Worm (Caenorhabditis elegans): ENCODE data around the gene acr-3.

acr-3 gene

ce11 chrX:6743853-6744346, 34.6 kb downstream of the acr-3 start:
- no peak for TF ChIP-seq hlh-17 (GFP tag; optimal IDR thresholded peaks at IDR 0.05; ENCODE audit: borderline replicate concordance)
- TF ChIP-seq alr-1 (tag; optimal IDR thresholded peaks at IDR 0.05; ENCODE audit: borderline replicate concordance): no peak
- peak; percentile 91 for TF ChIP-seq swsn-7 (tag; optimal IDR thresholded peaks at IDR 0.05)
- TF ChIP-seq hlh-4 (tag; optimal IDR thresholded peaks at IDR 0.05): no peak
- peak; percentile 99 for TF ChIP-seq nhr-71 (tag; optimal IDR thresholded peaks at IDR 0.05)
- TF ChIP-seq mdl-1 (tag; optimal IDR thresholded peaks at IDR 0.05): peak in 1 of 2 experiments; percentile 92
- peak; percentile 40 for TF ChIP-seq pqm-1 (tag; optimal IDR thresholded peaks at IDR 0.05)
- peak; percentile 95 for TF ChIP-seq nhr-47 (tag; optimal IDR thresholded peaks at IDR 0.05)
- TF ChIP-seq lir-3 (tag; optimal IDR thresholded peaks at IDR 0.05; ENCODE audit: poor library complexity): peak; percentile 86
- peak; percentile 91 for TF ChIP-seq irx-1 (tag; optimal IDR thresholded peaks at IDR 0.05)
- peak; percentile 99 for TF ChIP-seq snu-23 (GFP tag; optimal IDR thresholded peaks at IDR 0.05)
- peak; percentile 63 for TF ChIP-seq dsc-1 (tag; optimal IDR thresholded peaks at IDR 0.05)
- no peak for TF ChIP-seq unc-98 (GFP tag; IDR thresholded peaks at IDR 0.05)
- peak; percentile 56 for TF ChIP-seq aha-1 (tag; optimal IDR thresholded peaks at IDR 0.05)
- no peak for TF ChIP-seq C34B4.2 (tag; optimal IDR thresholded peaks at IDR 0.05)
- TF ChIP-seq vab-15 (tag; optimal IDR thresholded peaks at IDR 0.05): no peak
- TF ChIP-seq mab-9 (GFP tag; IDR thresholded peaks at IDR 0.05): peak; percentile 60
- peak; percentile 91 for TF ChIP-seq lin-13 (GFP tag; optimal IDR thresholded peaks at IDR 0.05)
- TF ChIP-seq fkh-10 (GFP tag; optimal IDR thresholded peaks at IDR 0.05): no peak
- peak; percentile 85 for TF ChIP-seq grh-1 (GFP tag; IDR thresholded peaks at IDR 0.05)
- no peak for TF ChIP-seq aly-2 (tag; optimal IDR thresholded peaks at IDR 0.05)
- peak; percentile 85 for TF ChIP-seq jun-1 (tag; optimal IDR thresholded peaks at IDR 0.05)
- peak; percentile 86 for TF ChIP-seq tlp-1 (tag; optimal IDR thresholded peaks at IDR 0.05)
- peak; percentile 90 for TF ChIP-seq xbp-1 (tag; optimal IDR thresholded peaks at IDR 0.05)
- TF ChIP-seq nhr-84 (tag; optimal IDR thresholded peaks at IDR 0.05): no peak
- no peak for TF ChIP-seq pag-3 (tag; optimal IDR thresholded peaks at IDR 0.05; ENCODE audit: borderline replicate concordance, insufficient read depth)
- TF ChIP-seq efl-1 (optimal IDR thresholded peaks at IDR 0.05): peak; percentile 63 to 65
- peak; percentile 10 to 97 for TF ChIP-seq efl-1 (GFP tag; optimal IDR thresholded peaks at IDR 0.05 in 1 of 2)
- TF ChIP-seq ama-1 (optimal IDR thresholded peaks at IDR 0.05): peak; percentile 99
- no peak for TF ChIP-seq isw-1 (GFP tag; IDR thresholded peaks at IDR 0.05)
- TF ChIP-seq ets-5 (GFP tag; IDR thresholded peaks at IDR 0.05): no peak
- peak; percentile 0 for TF ChIP-seq unc-86 (tag; optimal IDR thresholded peaks at IDR 0.05)
- TF ChIP-seq fos-1 (tag; optimal IDR thresholded peaks at IDR 0.05): peak; percentile 49
- peak; percentile 42 for TF ChIP-seq snpc-4 (tag; optimal IDR thresholded peaks at IDR 0.05)
- TF ChIP-seq nhr-11 (tag; optimal IDR thresholded peaks at IDR 0.05): peak; percentile 70
- TF ChIP-seq pax-3 (tag; optimal IDR thresholded peaks at IDR 0.05): peak; percentile 77
- TF ChIP-seq ceh-63 (GFP tag; optimal IDR thresholded peaks at IDR 0.05): no peak
- peak; percentile 86 for TF ChIP-seq C16A3.4 (tag; optimal IDR thresholded peaks at IDR 0.05)
- peak; percentile 69 for TF ChIP-seq sox-4 (tag; optimal IDR thresholded peaks at IDR 0.05)
- no peak for TF ChIP-seq nhr-76 (tag; optimal IDR thresholded peaks at IDR 0.05)
- peak; percentile 77 for TF ChIP-seq zip-4 (GFP tag; optimal IDR thresholded peaks at IDR 0.05)
- peak; percentile 37 to 61 (median 49) for TF ChIP-seq dpl-1 (GFP tag; optimal IDR thresholded peaks at IDR 0.05)
- TF ChIP-seq lin-14 (GFP tag; optimal IDR thresholded peaks at IDR 0.05): peak; percentile 99
- TF ChIP-seq fkh-8 (tag; optimal IDR thresholded peaks at IDR 0.05): peak; percentile 40
- peak; percentile 68 for TF ChIP-seq nhr-77 (tag; optimal IDR thresholded peaks at IDR 0.05)
- peak; percentile 97 for TF ChIP-seq elt-2 (tag; optimal IDR thresholded peaks at IDR 0.05)
- TF ChIP-seq nhr-12 (tag; optimal IDR thresholded peaks at IDR 0.05): no peak
- TF ChIP-seq ceh-88 (GFP tag; IDR thresholded peaks at IDR 0.05): peak; percentile 87
- peak; percentile 79 to 80 for TF ChIP-seq egl-27 (tag; optimal IDR thresholded peaks at IDR 0.05)
- no peak for TF ChIP-seq sptf-1 (tag; optimal IDR thresholded peaks at IDR 0.05)
- peak; percentile 100 for TF ChIP-seq nhr-85 (tag)
- peak in 1 of 2 experiments; percentile 80 for TF ChIP-seq ztf-11 (tag; optimal IDR thresholded peaks at IDR 0.05)
- TF ChIP-seq Y116A8C.19 (tag; optimal IDR thresholded peaks at IDR 0.05; ENCODE audit: borderline replicate concordance): no peak

Measured in whole organism, L1 larva.